Worm (Caenorhabditis elegans): ENCODE data around the gene hst-6.
A peak's percentile ranks its signal among the peaks of the same experiment; 100 is the strongest.

Gene hst-6

ce11 chrX:5244041-5244440 lies 31.3 kb upstream of the hst-6 start, which contains the start of gene Y34B4A.7 (continued):
- TF ChIP-seq lir-3 (tag; optimal IDR thresholded peaks at IDR 0.05; ENCODE audit: poor library complexity) (no peak), nhr-90 (tag; optimal IDR thresholded peaks at IDR 0.05; ENCODE audit: poor library complexity) (peak; percentile 80), ceh-8 (GFP tag; optimal IDR thresholded peaks at IDR 0.05) (peak; percentile 42), aly-2 (tag; optimal IDR thresholded peaks at IDR 0.05) (no peak), nhr-84 (tag; optimal IDR thresholded peaks at IDR 0.05) (no peak), vab-15 (tag; optimal IDR thresholded peaks at IDR 0.05) (no peak), fkh-8 (tag; optimal IDR thresholded peaks at IDR 0.05) (peak; percentile 41), pag-3 (tag; optimal IDR thresholded peaks at IDR 0.05; ENCODE audit: borderline replicate concordance, insufficient read depth) (no peak), ztf-11 (tag; optimal IDR thresholded peaks at IDR 0.05) (peak in 1 of 2 experiments; percentile 53), unc-130 (tag; optimal IDR thresholded peaks at IDR 0.05) (peak; percentile 27), skn-1 (tag; optimal IDR thresholded peaks at IDR 0.05) (peak; percentile 43), nhr-77 (tag; optimal IDR thresholded peaks at IDR 0.05) (no peak), nhr-76 (tag; optimal IDR thresholded peaks at IDR 0.05) (no peak), fos-1 (tag; optimal IDR thresholded peaks at IDR 0.05) (no peak), nhr-19 (GFP tag; conservative IDR thresholded peaks at IDR 0.05) (peak; percentile 75), lin-15B (tag; optimal IDR thresholded peaks at IDR 0.05) (no peak), elt-3 (tag; optimal IDR thresholded peaks at IDR 0.05) (peak in 1 of 6 experiments; percentile 79), unc-30 (tag; optimal IDR thresholded peaks at IDR 0.05) (no peak), nhr-28 (tag; optimal IDR thresholded peaks at IDR 0.05) (no peak), C34B4.2 (tag; optimal IDR thresholded peaks at IDR 0.05) (no peak), snu-23 (GFP tag; optimal IDR thresholded peaks at IDR 0.05) (peak; percentile 80), egl-27 (tag; optimal IDR thresholded peaks at IDR 0.05) (no peak), pax-3 (tag; optimal IDR thresholded peaks at IDR 0.05) (no peak), unc-86 (tag; optimal IDR thresholded peaks at IDR 0.05) (peak; percentile 65), jun-1 (tag; optimal IDR thresholded peaks at IDR 0.05) (peak; percentile 5), efl-3 (GFP tag; optimal IDR thresholded peaks at IDR 0.05) (no peak), elt-2 (tag; optimal IDR thresholded peaks at IDR 0.05) (no peak), lin-13 (GFP tag; optimal IDR thresholded peaks at IDR 0.05) (peak; percentile 51), snpc-4 (tag; optimal IDR thresholded peaks at IDR 0.05) (peak; percentile 45), F16B12.6 (tag; optimal IDR thresholded peaks at IDR 0.05) (peak; percentile 32), egl-13 (tag; optimal IDR thresholded peaks at IDR 0.05) (peak; percentile 53), nhr-237 (tag; optimal IDR thresholded peaks at IDR 0.05) (no peak), hlh-4 (tag; optimal IDR thresholded peaks at IDR 0.05) (no peak), mep-1 (tag; optimal IDR thresholded peaks at IDR 0.05) (peak; percentile 83), efl-1 (optimal IDR thresholded peaks at IDR 0.05) (peak; percentile 40 to 51), efl-1 (GFP tag; optimal IDR thresholded peaks at IDR 0.05 in 1 of 2) (peak; percentile 45 to 95), lin-39 (tag; optimal IDR thresholded peaks at IDR 0.05) (peak; percentile 13), ceh-88 (GFP tag; IDR thresholded peaks at IDR 0.05) (no peak), ceh-82 (tag; optimal IDR thresholded peaks at IDR 0.05) (peak; percentile 55 to 70 (median 68)), mef-2 (tag; optimal IDR thresholded peaks at IDR 0.05) (no peak), C16A3.4 (tag; optimal IDR thresholded peaks at IDR 0.05) (peak; percentile 63), sox-4 (tag; optimal IDR thresholded peaks at IDR 0.05) (no peak), nhr-47 (tag; optimal IDR thresholded peaks at IDR 0.05) (peak; percentile 81), grh-1 (GFP tag; IDR thresholded peaks at IDR 0.05) (peak; percentile 49), alr-1 (tag; optimal IDR thresholded peaks at IDR 0.05; ENCODE audit: borderline replicate concordance) (no peak), ets-5 (GFP tag; IDR thresholded peaks at IDR 0.05) (no peak), ama-1 (optimal IDR thresholded peaks at IDR 0.05) (no peak), fkh-10 (GFP tag; optimal IDR thresholded peaks at IDR 0.05) (no peak), nhr-85 (tag) (peak; percentile 89), hlh-17 (GFP tag; optimal IDR thresholded peaks at IDR 0.05; ENCODE audit: borderline replicate concordance) (no peak), unc-62 (GFP tag; optimal IDR thresholded peaks at IDR 0.05) (no peak), C04F5.9 (tag; optimal IDR thresholded peaks at IDR 0.05) (no peak), mab-9 (GFP tag; IDR thresholded peaks at IDR 0.05) (no peak), aha-1 (tag; optimal IDR thresholded peaks at IDR 0.05) (no peak)

All from whole organism, L1 larva.